Fruit fly (Drosophila melanogaster) whole organism, embryonic: ENCODE results near the gene CG32708.

Experiments
- Bgb ChIP-seq: fragments of 200-800 bp; sonication (Bioruptor generic); IDR thresholded peaks from 2 replicates; pipeline ENCODE4 v1.3.6; 2022; ENCODE audit warnings: missing biosample characterization, missing genetic modification characterization; ENCODE audit not compliant: partially characterized antibody
- CG13424 ChIP-seq: fragments of 200-800 bp; sonication (Bioruptor generic); optimal IDR thresholded peaks from 2 replicates; lab custom pipeline; 2019; ENCODE audit warnings: missing biosample characterization, mild to moderate bottlenecking, missing genetic modification characterization, moderate library complexity
- CG15073 ChIP-seq: fragments of 200-800 bp; sonication (Bioruptor generic); optimal IDR thresholded peaks from 2 replicates; lab custom pipeline; 2016; ENCODE audit warnings: missing biosample characterization, missing genetic modification characterization
- CG2120 ChIP-seq: fragments of 200-800 bp; sonication (Bioruptor generic); optimal IDR thresholded peaks from 3 replicates; lab custom pipeline; 2016; ENCODE audit warnings: missing biosample characterization, missing genetic modification characterization
- CG30403 ChIP-seq: fragments of 200-800 bp; sonication (Bioruptor generic); optimal IDR thresholded peaks from 3 replicates; lab custom pipeline; 2016; ENCODE audit warnings: missing biosample characterization, missing genetic modification characterization
- CG31388 ChIP-seq: fragments of 200-800 bp; sonication (Bioruptor generic); optimal IDR thresholded peaks from 2 replicates; lab custom pipeline; 2016; ENCODE audit warnings: missing biosample characterization, missing genetic modification characterization
- CG3163 ChIP-seq: fragments of 200-800 bp; sonication (Bioruptor generic); optimal IDR thresholded peaks from 3 replicates; lab custom pipeline; 2016; ENCODE audit warnings: missing biosample characterization, missing genetic modification characterization
- CG34224 ChIP-seq: fragments of 200-800 bp; sonication (Bioruptor generic); IDR thresholded peaks from 3 replicates; pipeline ENCODE4 v1.3.6; 2022; ENCODE audit warnings: missing biosample characterization, missing genetic modification characterization; ENCODE audit not compliant: partially characterized antibody
- CG5180 ChIP-seq: fragments of 200-800 bp; sonication (Bioruptor generic); optimal IDR thresholded peaks from 3 replicates; lab custom pipeline; 2017; ENCODE audit warnings: missing biosample characterization, missing genetic modification characterization, mild to moderate bottlenecking, moderate library complexity, missing genetic modification reagents
- CG6175 ChIP-seq: fragments of 200-800 bp; sonication (Bioruptor generic); IDR thresholded peaks from 3 replicates; pipeline ENCODE4 v1.3.6; 2022; ENCODE audit warnings: missing biosample characterization, missing genetic modification characterization
- CG6654 ChIP-seq: fragments of 200-800 bp; sonication (Bioruptor generic); optimal IDR thresholded peaks from 2 replicates; lab custom pipeline; 2017; ENCODE audit warnings: missing biosample characterization, mild to moderate bottlenecking, missing genetic modification characterization
- CG6689 ChIP-seq: fragments of 200-800 bp; sonication (Bioruptor generic); IDR thresholded peaks from 2 replicates; pipeline ENCODE4 v1.3.6; 2022; ENCODE audit warnings: missing biosample characterization, missing genetic modification characterization
- CG8924 ChIP-seq: fragments of 200-800 bp; optimal IDR thresholded peaks from 3 replicates; lab custom pipeline; 2019; ENCODE audit warnings: missing biosample characterization, mild to moderate bottlenecking, missing genetic modification characterization, moderate library complexity
- Chrac-16 ChIP-seq: fragments of 200-800 bp; sonication (Bioruptor generic); optimal IDR thresholded peaks from 3 replicates; lab custom pipeline; 2016; ENCODE audit warnings: missing biosample characterization, missing genetic modification characterization
- Dfd ChIP-seq, 2 experiments: fragments of >200 bp; optimal IDR thresholded peaks; 2 replicates each; lab custom pipeline; 2017; ENCODE audit warnings: missing biosample characterization in 2 of 2, missing genetic modification characterization in 2 of 2
- Eip74EF ChIP-seq, 2 experiments: fragments of 200-800 bp in 1 of 2; fragments of >200 bp in 1 of 2; sonication (Bioruptor generic) in 1 of 2; optimal IDR thresholded peaks; 2 replicates each; lab custom pipeline; 2017 to 2019; ENCODE audit warnings: missing biosample characterization in 2 of 2, missing genetic modification characterization in 2 of 2, mild to moderate bottlenecking in 1 of 2, moderate library complexity in 1 of 2
- Hey ChIP-seq: fragments of 200-800 bp; sonication (Bioruptor generic); optimal IDR thresholded peaks from 3 replicates; lab custom pipeline; 2018; ENCODE audit warnings: missing biosample characterization, mild to moderate bottlenecking, missing genetic modification characterization
- HmgZ ChIP-seq: fragments of 200-800 bp; sonication (Bioruptor generic); optimal IDR thresholded peaks from 2 replicates; lab custom pipeline; 2018; ENCODE audit warnings: missing biosample characterization, mild to moderate bottlenecking, missing genetic modification characterization
- Nf-YB ChIP-seq: fragments of 200-800 bp; sonication (Bioruptor generic); optimal IDR thresholded peaks from 3 replicates; lab custom pipeline; 2019; ENCODE audit warnings: missing biosample characterization, mild to moderate bottlenecking, missing genetic modification characterization, moderate library complexity
- Pdp1 ChIP-seq, 2 experiments: fragments of 200-800 bp; sonication (Bioruptor generic); optimal IDR thresholded peaks; 3 replicates each; lab custom pipeline; 2016; ENCODE audit warnings: missing biosample characterization in 2 of 2, missing genetic modification characterization in 2 of 2, mild to moderate bottlenecking in 1 of 2, moderate library complexity in 1 of 2
- Poxn ChIP-seq: fragments of 200-800 bp; sonication (Bioruptor generic); IDR thresholded peaks from 2 replicates; pipeline ENCODE4 v1.3.6; 2022; ENCODE audit warnings: missing biosample characterization, missing genetic modification characterization
- Ravus ChIP-seq: fragments of 200-800 bp; sonication (Bioruptor generic); IDR thresholded peaks from 2 replicates; pipeline ENCODE4 v1.3.6; 2022; ENCODE audit warnings: missing biosample characterization, missing genetic modification characterization
- Trl ChIP-seq, 3 experiments: fragments of >200 bp in 2 of 3; fragments of 200-800 bp in 1 of 3; sonication (Bioruptor generic) in 1 of 3; optimal IDR thresholded peaks; 2 replicates in 1 of 3; 3 replicates in 2 of 3; lab custom pipeline; 2016 to 2017; ENCODE audit warnings: missing biosample characterization in 1 of 3, missing genetic modification characterization in 1 of 3
- amos ChIP-seq: fragments of 200-800 bp; sonication (Bioruptor generic); IDR thresholded peaks from 2 replicates; pipeline ENCODE4 v1.3.6; 2022; ENCODE audit warnings: missing biosample characterization, missing genetic modification characterization; ENCODE audit not compliant: partially characterized antibody
- btn ChIP-seq: fragments of 200-800 bp; sonication (Bioruptor generic); optimal IDR thresholded peaks from 2 replicates; lab custom pipeline; 2016; ENCODE audit warnings: missing biosample characterization, missing genetic modification characterization
- cg ChIP-seq: fragments of 200-800 bp; sonication (Bioruptor generic); optimal IDR thresholded peaks from 3 replicates; lab custom pipeline; 2019; ENCODE audit warnings: missing biosample characterization, mild to moderate bottlenecking, missing genetic modification characterization, moderate library complexity
- chn ChIP-seq: fragments of 200-800 bp; sonication (Bioruptor generic); optimal IDR thresholded peaks from 2 replicates; lab custom pipeline; 2016; ENCODE audit warnings: missing biosample characterization, missing genetic modification characterization
- disco-r ChIP-seq: fragments of 200-800 bp; sonication (Bioruptor generic); optimal IDR thresholded peaks from 2 replicates; lab custom pipeline; 2016; ENCODE audit warnings: missing biosample characterization, missing genetic modification characterization
- ewg ChIP-seq: fragments of 200-800 bp; sonication (Bioruptor generic); optimal IDR thresholded peaks from 3 replicates; lab custom pipeline; 2017; ENCODE audit warnings: mild to moderate bottlenecking, missing biosample characterization, missing genetic modification reagents, missing genetic modification characterization
- grau ChIP-seq: fragments of 200-800 bp; optimal IDR thresholded peaks from 3 replicates; lab custom pipeline; 2019; ENCODE audit warnings: missing biosample characterization, mild to moderate bottlenecking, missing genetic modification characterization, moderate library complexity
- grn ChIP-seq: fragments of 200-800 bp; sonication (Bioruptor generic); optimal IDR thresholded peaks from 3 replicates; lab custom pipeline; 2017; ENCODE audit warnings: missing biosample characterization, missing genetic modification characterization
- hth ChIP-seq: fragments of >200 bp; optimal IDR thresholded peaks from 2 replicates; lab custom pipeline; 2017; ENCODE audit warnings: inconsistent platforms
- insv ChIP-seq, 2 experiments: fragments of 200-800 bp; sonication (Bioruptor generic); optimal IDR thresholded peaks; 3 replicates each; lab custom pipeline; 2016 to 2018; ENCODE audit warnings: missing biosample characterization in 2 of 2, missing genetic modification characterization in 2 of 2
- lab ChIP-seq: fragments of 200-800 bp; sonication (Bioruptor generic); optimal IDR thresholded peaks from 3 replicates; lab custom pipeline; 2017; ENCODE audit warnings: missing biosample characterization, missing genetic modification characterization, mild to moderate bottlenecking, moderate library complexity, missing genetic modification reagents
- lov ChIP-seq, 2 experiments: fragments of 200-800 bp in 1 of 2; fragments of >200 bp in 1 of 2; sonication (Bioruptor generic) in 1 of 2; IDR thresholded peaks in 1 of 2; optimal IDR thresholded peaks in 1 of 2; 2 replicates in 1 of 2; 3 replicates in 1 of 2; pipeline versions ENCODE4 v1.3.6 to Lab custom; 2017 to 2022; ENCODE audit warnings: missing biosample characterization in 1 of 2, missing genetic modification characterization in 1 of 2
- nerfin-1 ChIP-seq: fragments of 200-800 bp; sonication (Bioruptor generic); optimal IDR thresholded peaks from 3 replicates; lab custom pipeline; 2019; ENCODE audit warnings: missing biosample characterization, mild to moderate bottlenecking, missing genetic modification characterization, moderate library complexity
- p53 ChIP-seq: fragments of 200-800 bp; sonication (Bioruptor generic); optimal IDR thresholded peaks from 2 replicates; lab custom pipeline; 2016; ENCODE audit warnings: missing biosample characterization, missing genetic modification characterization
- pita ChIP-seq: fragments of 200-800 bp; sonication (Bioruptor generic); optimal IDR thresholded peaks from 2 replicates; lab custom pipeline; 2017; ENCODE audit warnings: missing biosample characterization, mild to moderate bottlenecking, missing genetic modification characterization
- sc ChIP-seq, 3 experiments: fragments of >200 bp in 2 of 3; fragments of 200-800 bp in 1 of 3; sonication (Bioruptor generic) in 1 of 3; optimal IDR thresholded peaks; 2 replicates in 2 of 3; 3 replicates in 1 of 3; lab custom pipeline; 2017; ENCODE audit warnings: mild to moderate bottlenecking in 1 of 3, missing biosample characterization in 1 of 3, missing genetic modification characterization in 1 of 3, missing genetic modification reagents in 1 of 3
- sens ChIP-seq: fragments of 200-800 bp; sonication (Bioruptor generic); peaks from one replicate; lab custom pipeline; 2016; ENCODE audit warnings: missing biosample characterization, missing genetic modification characterization
- sisA ChIP-seq: fragments of 200-800 bp; sonication (Bioruptor generic); IDR thresholded peaks from 2 replicates; pipeline ENCODE4 v1.3.6; 2022; ENCODE audit warnings: missing biosample characterization, missing genetic modification characterization
- sr ChIP-seq: fragments of 200-800 bp; sonication (Bioruptor generic); IDR thresholded peaks from 3 replicates; pipeline ENCODE4 v1.3.6; 2022; ENCODE audit warnings: missing biosample characterization, missing genetic modification characterization
- unc-4 ChIP-seq: fragments of 200-800 bp; sonication (Bioruptor generic); IDR thresholded peaks from 2 replicates; pipeline ENCODE4 v1.3.6; 2022; ENCODE audit warnings: missing biosample characterization, missing genetic modification characterization; ENCODE audit not compliant: partially characterized antibody
- vvl ChIP-seq: fragments of 200-800 bp; sonication (Bioruptor generic); IDR thresholded peaks from 2 replicates; pipeline ENCODE4 v1.3.6; 2022; ENCODE audit warnings: missing biosample characterization, missing genetic modification characterization

The CG32708 gene

DNA sequence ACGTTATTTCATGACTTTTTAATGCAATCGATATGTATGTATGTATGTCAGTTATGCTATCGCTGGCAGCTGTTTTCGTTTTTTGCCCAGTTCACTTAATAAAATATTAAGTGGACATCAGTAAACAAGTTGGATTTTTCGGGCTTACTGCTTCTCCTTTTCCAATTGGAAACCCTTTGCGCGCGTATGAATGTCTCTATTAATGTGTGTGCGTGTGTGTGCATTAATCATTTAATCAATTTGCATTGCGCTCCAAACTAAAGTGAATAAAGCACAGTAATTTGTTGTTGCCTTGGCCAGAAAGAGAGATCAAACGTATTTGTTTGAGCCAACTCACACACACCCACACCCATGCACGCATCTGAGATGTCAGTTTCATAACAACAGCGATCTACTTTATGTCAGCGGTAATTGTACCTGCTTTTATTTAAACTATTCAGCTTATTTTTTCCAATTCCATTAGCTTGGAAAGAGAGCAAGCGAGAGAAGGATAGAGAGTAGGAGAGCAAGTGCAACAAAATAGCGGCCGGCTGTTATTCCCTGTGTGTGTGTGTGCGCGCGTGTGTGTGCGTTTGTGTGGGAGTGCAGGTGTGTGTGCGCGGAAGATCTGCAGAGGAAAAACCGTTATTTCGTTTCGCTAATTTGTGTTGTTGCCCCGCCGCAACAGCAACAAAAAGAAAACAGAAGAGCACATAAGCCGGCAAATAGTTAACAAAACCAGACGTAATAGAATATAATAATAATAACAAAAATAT lies 24.6 kb downstream of the CG32708 start:
- TF ChIP-seq pita (GFP tag; lab: Kevin White, UChicago) (no peak), btn (no peak), sr (GFP tag; lab: Robert Waterston, UW) (no peak), disco-r (GFP tag; lab: Kevin White, UChicago) (no peak), CG6654 (no peak), p53 (GFP tag; lab: Kevin White, UChicago) (no peak), Ravus (GFP tag; lab: Robert Waterston, UW) (no peak), Eip74EF (GFP tag; optimal IDR thresholded peaks at IDR 0.05; lab: Kevin White, UChicago) (no peak), CG2120 (no peak), sisA (GFP tag; lab: Robert Waterston, UW) (no peak), lov (optimal IDR thresholded peaks at IDR 0.05; lab: Kevin White, UChicago) (no peak), lov (GFP tag; IDR thresholded peaks at IDR 0.05; lab: Robert Waterston, UW) (no peak), vvl (0 out of 2 replicates have a peak, but pooled peaks have one; percentile 12), CG15073 (GFP tag; lab: Kevin White, UChicago) (no peak), amos (GFP tag; lab: Robert Waterston, UW) (no peak), Dfd (GFP tag; optimal IDR thresholded peaks at IDR 0.05; lab: Kevin White, UChicago) (no peak), CG6175 (GFP tag; lab: Robert Waterston, UW) (no peak), nerfin-1 (tag; lab: Kevin White, UChicago) (no peak), cg (GFP tag; lab: Kevin White, UChicago) (peak; percentile 75), CG8924 (tag; lab: Kevin White, UChicago) (peak; percentile 22), ewg (no peak), grn (GFP tag; lab: Kevin White, UChicago) (no peak), Poxn (GFP tag; lab: Robert Waterston, UW) (no peak), insv (GFP tag; optimal IDR thresholded peaks at IDR 0.05; lab: Kevin White, UChicago) (peak in 1 of 2 experiments; percentile 86), hth (no peak), CG6689 (no peak), grau (tag; lab: Kevin White, UChicago) (no peak), CG3163 (no peak), chn (GFP tag; lab: Kevin White, UChicago) (no peak), CG13424 (tag; lab: Kevin White, UChicago) (no peak), CG31388 (GFP tag; lab: Kevin White, UChicago) (no peak), Hey (tag; lab: Kevin White, UChicago) (no peak), Bgb (GFP tag; lab: Robert Waterston, UW) (no peak), CG5180 (GFP tag; lab: Kevin White, UChicago) (no peak), Nf-YB (no peak), CG30403 (GFP tag; lab: Kevin White, UChicago) (no peak), sc (optimal IDR thresholded peaks at IDR 0.05; lab: Kevin White, UChicago) (no peak), sc (GFP tag; optimal IDR thresholded peaks at IDR 0.05; lab: Kevin White, UChicago) (no peak), Chrac-16 (GFP tag; lab: Kevin White, UChicago) (no peak), lab (GFP tag; lab: Kevin White, UChicago) (no peak), sens (GFP tag; lab: Kevin White, UChicago) (peak; percentile 53), CG34224 (GFP tag; lab: Robert Waterston, UW) (0 out of 3 replicates have a peak, but pooled peaks have one; percentile 10), unc-4 (no peak), HmgZ (tag; lab: Kevin White, UChicago) (no peak), Trl (optimal IDR thresholded peaks at IDR 0.05; lab: Kevin White, UChicago) (peak; percentile 41 to 61), Trl (GFP tag; optimal IDR thresholded peaks at IDR 0.05; lab: Kevin White, UChicago) (no peak), Pdp1 (GFP tag; optimal IDR thresholded peaks at IDR 0.05; lab: Kevin White, UChicago) (peak in 1 of 2 experiments; percentile 10)
